Worm (Caenorhabditis elegans) whole organism, young adult: Measurements from ENCODE around the gene morc-1.

Experiments
- C17E4.6 ChIP-seq: fragments of 200-800 bp; sonication (Bioruptor generic); IDR thresholded peaks from 2 replicates; pipeline ENCODE4 v1.3.6; 2022; ENCODE audit warnings: missing genetic modification reagents, missing genetic modification characterization, missing compliant biosample characterization
- D2030.7 ChIP-seq: fragments of 200-800 bp; sonication (Bioruptor generic); IDR thresholded peaks from 2 replicates; pipeline ENCODE4 v1.3.6; 2022; ENCODE audit warnings: missing genetic modification reagents, missing genetic modification characterization, missing compliant biosample characterization
- F22D6.2 ChIP-seq: sonication (generic microtip); optimal IDR thresholded peaks from 2 replicates; lab custom pipeline; 2016; ENCODE audit warnings: mild to moderate bottlenecking, missing genetic modification characterization, missing compliant biosample characterization
- F39B2.1 ChIP-seq: fragments of 200-800 bp; sonication (Bioruptor generic); IDR thresholded peaks from 2 replicates; pipeline ENCODE4 v1.3.6; 2022; ENCODE audit warnings: missing genetic modification reagents, missing genetic modification characterization, missing compliant biosample characterization
- K11D2.4 ChIP-seq: fragments of 200-800 bp; sonication (Bioruptor generic); IDR thresholded peaks from 2 replicates; pipeline ENCODE4 v1.3.6; 2022; ENCODE audit warnings: missing genetic modification reagents, missing genetic modification characterization, missing compliant biosample characterization
- Y79H2A.3 ChIP-seq: fragments of 200-800 bp; sonication (Bioruptor generic); conservative IDR thresholded peaks from 2 replicates; pipeline ENCODE4 v1.3.6; 2022; ENCODE audit warnings: missing genetic modification reagents, missing genetic modification characterization, missing compliant biosample characterization
- ZK185.1 ChIP-seq: sonication (generic microtip); optimal IDR thresholded peaks from 2 replicates; lab custom pipeline; 2016; ENCODE audit warnings: mild to moderate bottlenecking, missing genetic modification characterization, missing compliant biosample characterization; ENCODE audit not compliant: poor library complexity, severe bottlenecking
- akir-1 ChIP-seq: fragments of 200-800 bp; sonication (Bioruptor generic); optimal IDR thresholded peaks from 2 replicates; lab custom pipeline; 2018; ENCODE audit warnings: mild to moderate bottlenecking, missing genetic modification characterization, moderate library complexity, missing compliant biosample characterization
- ama-1 ChIP-seq, 3 experiments: fragments of 150-350 bp in 1 of 3; sonication (generic microtip) in 2 of 3; optimal IDR thresholded peaks; 2 replicates each; lab custom pipeline; 2014 to 2018; ENCODE audit warnings: missing biosample characterization in 2 of 3, missing genetic modification characterization in 2 of 3, missing genetic modification reagents in 2 of 3
- aptf-2 ChIP-seq: fragments of 200-800 bp; sonication (Bioruptor generic); conservative IDR thresholded peaks from 2 replicates; pipeline ENCODE4 v1.3.6; 2022; ENCODE audit warnings: missing genetic modification reagents, missing genetic modification characterization, missing compliant biosample characterization
- atf-7 ChIP-seq: sonication (generic microtip); optimal IDR thresholded peaks from 2 replicates; lab custom pipeline; 2017; ENCODE audit warnings: mild to moderate bottlenecking, missing genetic modification characterization, missing compliant biosample characterization
- athp-1 ChIP-seq: sonication (generic microtip); optimal IDR thresholded peaks from 2 replicates; lab custom pipeline; 2017; ENCODE audit warnings: mild to moderate bottlenecking, missing genetic modification characterization, missing compliant biosample characterization
- attf-3 ChIP-seq: fragments of 200-800 bp; sonication (Bioruptor generic); conservative IDR thresholded peaks from 2 replicates; pipeline ENCODE4 v1.3.6; 2022; ENCODE audit warnings: missing genetic modification reagents, missing genetic modification characterization, missing compliant biosample characterization
- bed-2 ChIP-seq: fragments of 200-800 bp; sonication (Bioruptor generic); IDR thresholded peaks from 2 replicates; pipeline ENCODE4 v1.3.6; 2022; ENCODE audit warnings: missing genetic modification reagents, missing genetic modification characterization, missing compliant biosample characterization
- ccch-3 ChIP-seq: fragments of 200-800 bp; sonication (Bioruptor generic); optimal IDR thresholded peaks from 2 replicates; lab custom pipeline; 2018; ENCODE audit warnings: mild to moderate bottlenecking, missing genetic modification characterization, missing compliant biosample characterization
- ceh-58 ChIP-seq: fragments of 200-800 bp; sonication (Bioruptor generic); IDR thresholded peaks from 2 replicates; pipeline ENCODE4 v1.3.6; 2022; ENCODE audit warnings: missing genetic modification characterization, missing compliant biosample characterization
- ceh-79 ChIP-seq: sonication (generic microtip); optimal IDR thresholded peaks from 2 replicates; lab custom pipeline; 2017; ENCODE audit warnings: mild to moderate bottlenecking, missing genetic modification characterization, missing compliant biosample characterization
- efl-1 ChIP-seq: fragments of 150-350 bp; optimal IDR thresholded peaks from 2 replicates; lab custom pipeline; 2014; ENCODE audit warnings: missing biosample characterization, missing genetic modification reagents, missing genetic modification characterization
- ekl-4 ChIP-seq: fragments of 200-800 bp; sonication (Bioruptor generic); IDR thresholded peaks from 2 replicates; pipeline ENCODE4 v1.3.6; 2022; ENCODE audit warnings: missing genetic modification reagents, missing genetic modification characterization, missing compliant biosample characterization
- ets-4 ChIP-seq: fragments of 200-800 bp; sonication (Bioruptor generic); optimal IDR thresholded peaks from 2 replicates; lab custom pipeline; 2018; ENCODE audit warnings: mild to moderate bottlenecking, missing genetic modification characterization, missing compliant biosample characterization
- gei-17 ChIP-seq: fragments of 200-800 bp; sonication (Bioruptor generic); optimal IDR thresholded peaks from 2 replicates; lab custom pipeline; 2018; ENCODE audit warnings: mild to moderate bottlenecking, missing genetic modification characterization, missing compliant biosample characterization
- him-1 ChIP-seq: sonication (generic microtip); optimal IDR thresholded peaks from 2 replicates; lab custom pipeline; 2016; ENCODE audit warnings: missing genotype, missing genetic modification reagents, missing genetic modification characterization, missing compliant biosample characterization
- hlh-12 ChIP-seq: sonication (generic microtip); optimal IDR thresholded peaks from 2 replicates; lab custom pipeline; 2016; ENCODE audit warnings: missing genetic modification characterization, missing compliant biosample characterization
- let-607 ChIP-seq, 2 experiments: fragments of 200-800 bp in 1 of 2; sonication (Bioruptor generic) in 1 of 2; sonication (generic microtip) in 1 of 2; optimal IDR thresholded peaks; 2 replicates each; lab custom pipeline; 2016 to 2018; ENCODE audit warnings: mild to moderate bottlenecking in 2 of 2, missing compliant biosample characterization in 2 of 2, missing genetic modification characterization in 2 of 2, moderate library complexity in 2 of 2, missing genotype in 1 of 2
- lin-40 ChIP-seq: sonication (generic microtip); optimal IDR thresholded peaks from 2 replicates; lab custom pipeline; 2016; ENCODE audit warnings: missing genetic modification characterization, mild to moderate bottlenecking, missing compliant biosample characterization, missing genotype, missing genetic modification reagents
- madf-10 ChIP-seq: sonication (generic microtip); optimal IDR thresholded peaks from 2 replicates; lab custom pipeline; 2016; ENCODE audit warnings: mild to moderate bottlenecking, missing genetic modification characterization, missing compliant biosample characterization
- madf-8 ChIP-seq: fragments of 200-800 bp; sonication (Bioruptor generic); conservative IDR thresholded peaks from 2 replicates; pipeline ENCODE4 v1.3.6; 2022; ENCODE audit warnings: missing genetic modification reagents, missing genetic modification characterization, missing compliant biosample characterization
- mcd-1 ChIP-seq: fragments of 200-800 bp; sonication (Bioruptor generic); IDR thresholded peaks from 2 replicates; pipeline ENCODE4 v1.3.6; 2022; ENCODE audit warnings: missing genetic modification reagents, missing genetic modification characterization, missing compliant biosample characterization
- nhr-179 ChIP-seq: sonication (generic microtip); optimal IDR thresholded peaks from 2 replicates; lab custom pipeline; 2016; ENCODE audit warnings: mild to moderate bottlenecking, missing genetic modification characterization, missing compliant biosample characterization
- pbrm-1 ChIP-seq: fragments of 200-800 bp; sonication (Bioruptor generic); IDR thresholded peaks from 2 replicates; pipeline ENCODE4 v1.3.6; 2022; ENCODE audit warnings: missing genetic modification reagents, missing genetic modification characterization, missing compliant biosample characterization
- rcor-1 ChIP-seq: fragments of 200-800 bp; sonication (Bioruptor generic); IDR thresholded peaks from 2 replicates; pipeline ENCODE4 v1.3.6; 2022; ENCODE audit warnings: missing genetic modification reagents, missing genetic modification characterization, missing compliant biosample characterization
- rec-8 ChIP-seq, 2 experiments: sonication (generic microtip); optimal IDR thresholded peaks; 2 replicates each; lab custom pipeline; 2016; ENCODE audit warnings: mild to moderate bottlenecking in 2 of 2, missing genetic modification characterization in 2 of 2, missing genetic modification reagents in 2 of 2, missing genotype in 2 of 2, missing biosample characterization in 1 of 2, missing compliant biosample characterization in 1 of 2, moderate library complexity in 1 of 2
- rpc-1 ChIP-seq, 2 experiments: fragments of 150-350 bp in 1 of 2; sonication (generic microtip) in 1 of 2; optimal IDR thresholded peaks; 2 replicates each; lab custom pipeline; 2014 to 2018; ENCODE audit warnings: missing biosample characterization in 1 of 2, missing genetic modification characterization in 1 of 2, missing genetic modification reagents in 1 of 2, missing genotype in 1 of 2
- sea-2 ChIP-seq: fragments of 200-800 bp; sonication (Bioruptor generic); IDR thresholded peaks from 2 replicates; pipeline ENCODE4 v1.3.6; 2022; ENCODE audit warnings: missing genetic modification characterization, missing compliant biosample characterization
- snpc-1.1 ChIP-seq: sonication (generic microtip); optimal IDR thresholded peaks from 2 replicates; lab custom pipeline; 2017; ENCODE audit warnings: missing genetic modification characterization, mild to moderate bottlenecking, missing compliant biosample characterization, antibody characterized with exemption, moderate library complexity, missing genotype, missing genetic modification reagents; ENCODE audit not compliant: insufficient read depth
- somi-1 ChIP-seq: fragments of 200-800 bp; sonication (Bioruptor generic); optimal IDR thresholded peaks from 2 replicates; lab custom pipeline; 2018; ENCODE audit warnings: mild to moderate bottlenecking, missing genetic modification characterization, missing compliant biosample characterization
- tbx-9 ChIP-seq: sonication (generic microtip); optimal IDR thresholded peaks from 2 replicates; lab custom pipeline; 2016; ENCODE audit warnings: borderline replicate concordance, missing genetic modification characterization, inconsistent platforms, missing compliant biosample characterization
- tlf-1 ChIP-seq: fragments of 200-800 bp; sonication (Bioruptor generic); optimal IDR thresholded peaks from 2 replicates; lab custom pipeline; 2018; ENCODE audit warnings: mild to moderate bottlenecking, missing genetic modification characterization, missing compliant biosample characterization
- unc-130 ChIP-seq: sonication (generic microtip); optimal IDR thresholded peaks from 2 replicates; lab custom pipeline; 2016; ENCODE audit warnings: missing genetic modification reagents, missing genetic modification characterization, missing compliant biosample characterization
- zim-3 ChIP-seq: sonication (generic microtip); optimal IDR thresholded peaks from 2 replicates; lab custom pipeline; 2017; ENCODE audit warnings: mild to moderate bottlenecking, missing genetic modification characterization, moderate library complexity, missing compliant biosample characterization
- ztf-22 ChIP-seq: fragments of 200-800 bp; sonication (Bioruptor generic); optimal IDR thresholded peaks from 2 replicates; lab custom pipeline; 2018; ENCODE audit warnings: mild to moderate bottlenecking, missing genetic modification characterization, moderate library complexity, missing compliant biosample characterization
- ztf-26 ChIP-seq: sonication (generic microtip); optimal IDR thresholded peaks from 2 replicates; lab custom pipeline; 2017; ENCODE audit warnings: missing genetic modification characterization, missing compliant biosample characterization
- ztf-6 ChIP-seq: fragments of 200-800 bp; sonication (Bioruptor generic); IDR thresholded peaks from 2 replicates; pipeline ENCODE4 v1.3.6; 2022; ENCODE audit warnings: missing genetic modification reagents, missing genetic modification characterization, missing compliant biosample characterization

Gene morc-1

DNA sequence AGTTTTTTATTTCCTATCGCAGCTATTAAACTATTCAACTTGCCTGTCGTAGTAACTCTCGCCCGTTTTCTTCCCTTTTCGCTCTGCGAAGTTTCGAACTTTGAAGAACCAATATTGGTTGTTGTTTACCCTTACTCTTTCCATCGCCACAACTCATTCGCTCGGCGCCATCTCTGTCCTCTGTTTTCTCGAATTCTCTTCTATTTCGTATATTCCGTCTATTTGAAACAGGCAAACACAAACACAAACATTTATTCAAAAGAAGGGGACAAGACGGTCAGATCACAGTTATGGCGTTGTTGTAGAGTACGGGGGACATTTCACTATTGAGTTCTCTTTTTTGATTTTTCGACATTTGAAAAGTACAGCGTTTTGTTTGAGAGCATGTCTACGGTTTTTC, 16.1 kb upstream of the morc-1 start:
- no peak for TF ChIP-seq rpc-1 (optimal IDR thresholded peaks at IDR 0.05; lab: Kevin White, UChicago)
- TF ChIP-seq rpc-1 (tag; optimal IDR thresholded peaks at IDR 0.05; lab: Kevin White, UChicago): no peak
- TF ChIP-seq bed-2 (GFP tag; lab: Robert Waterston, UW): no peak
- no peak for TF ChIP-seq ztf-26 (tag; lab: Kevin White, UChicago)
- TF ChIP-seq D2030.7 (GFP tag; lab: Robert Waterston, UW): no peak
- no peak for TF ChIP-seq pbrm-1
- no peak for TF ChIP-seq gei-17 (GFP tag; lab: Kevin White, UChicago)
- TF ChIP-seq ZK185.1 (tag; lab: Kevin White, UChicago): no peak

DNA sequence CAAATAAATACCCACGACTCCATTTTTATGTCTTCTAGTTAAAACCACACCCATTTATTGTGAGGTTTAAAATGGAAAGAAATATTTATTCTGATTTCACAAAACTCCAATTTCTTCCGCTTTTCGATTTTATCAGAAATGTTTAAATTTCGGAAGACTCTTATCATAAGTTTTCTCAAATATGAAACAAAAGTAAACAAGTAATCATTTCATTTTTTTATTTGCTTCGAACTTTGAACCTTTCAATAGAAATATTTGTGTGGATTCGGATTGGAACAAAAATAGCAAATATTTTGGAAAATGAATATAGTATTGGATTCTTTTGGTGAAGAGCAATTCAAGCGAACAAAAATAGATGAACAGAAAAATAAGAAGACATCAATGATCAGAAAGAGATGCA, 15.1 kb upstream of the morc-1 start:
- no peak for TF ChIP-seq K11D2.4 (GFP tag; lab: Robert Waterston, UW)
- no peak for TF ChIP-seq efl-1 (GFP tag; lab: Kevin White, UChicago)
- TF ChIP-seq madf-8: no peak
- no peak for TF ChIP-seq ztf-6
- no peak for TF ChIP-seq unc-130 (GFP tag; lab: Kevin White, UChicago)
- TF ChIP-seq ccch-3: no peak
- no peak for TF ChIP-seq F22D6.2
- TF ChIP-seq athp-1 (tag; lab: Kevin White, UChicago): no peak

DNA sequence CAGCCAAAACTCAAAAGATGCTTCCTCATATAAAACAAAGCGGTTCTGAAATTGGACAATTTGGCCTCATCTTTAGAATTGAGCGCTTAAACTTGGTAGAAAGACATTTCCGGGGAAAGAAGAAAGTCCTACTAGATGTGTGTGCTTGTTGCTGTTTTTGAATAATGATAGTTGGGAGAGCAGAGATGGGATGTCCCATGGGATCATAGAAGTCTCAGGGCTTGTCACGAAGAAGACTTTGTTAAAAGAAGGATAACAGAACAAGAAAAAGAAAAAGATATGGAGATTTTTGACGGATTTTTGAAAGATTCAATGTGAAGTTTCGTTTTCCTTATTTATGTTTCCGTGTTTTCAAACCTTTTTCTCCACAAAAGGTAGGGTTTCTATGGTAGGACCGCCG, 12.0 kb upstream of the morc-1 start, which contains the start of gene ZC155.2:
Gene ZC155.2 (plus strand): TSS at position 301 of the 400 bp plus-strand sequence.
- TF ChIP-seq rcor-1 (GFP tag; lab: Robert Waterston, UW) (no peak), attf-3 (GFP tag; lab: Robert Waterston, UW) (no peak), ztf-22 (GFP tag; lab: Kevin White, UChicago) (no peak), him-1 (tag; lab: Kevin White, UChicago) (no peak), akir-1 (GFP tag; lab: Kevin White, UChicago) (no peak), zim-3 (tag; lab: Kevin White, UChicago) (no peak), somi-1 (GFP tag; lab: Kevin White, UChicago) (no peak), ceh-58 (no peak), atf-7 (tag; lab: Kevin White, UChicago) (no peak), madf-10 (tag; lab: Kevin White, UChicago) (no peak), mcd-1 (GFP tag; lab: Robert Waterston, UW) (no peak), D2030.7 (GFP tag; lab: Robert Waterston, UW) (no peak), rpc-1 (optimal IDR thresholded peaks at IDR 0.05; lab: Kevin White, UChicago) (no peak), rpc-1 (tag; optimal IDR thresholded peaks at IDR 0.05; lab: Kevin White, UChicago) (no peak), ets-4 (GFP tag; lab: Kevin White, UChicago) (no peak), ceh-79 (tag; lab: Kevin White, UChicago) (no peak), rec-8 (tag; optimal IDR thresholded peaks at IDR 0.05; lab: Kevin White, UChicago) (no peak)

DNA sequence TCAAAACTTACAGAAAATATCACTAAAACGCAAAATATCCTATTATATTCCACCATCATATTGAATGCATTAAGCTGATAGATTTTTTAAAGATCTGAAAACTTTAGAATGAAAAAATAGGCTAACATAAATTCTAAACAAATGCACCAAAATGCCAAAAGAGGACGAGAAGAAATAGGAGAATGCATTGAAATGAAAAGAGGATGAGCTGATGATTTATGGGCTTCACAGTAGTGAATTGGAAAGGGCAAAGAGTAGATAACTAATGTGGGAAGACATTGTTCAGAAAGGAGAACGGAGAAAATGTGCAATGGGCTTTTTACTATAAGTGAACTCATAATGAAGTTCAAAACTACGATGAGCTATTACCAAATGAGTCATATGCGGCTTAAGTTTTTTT, 10.8 kb upstream of the morc-1 start, which contains the start of gene cutl-19:
Gene cutl-19 (minus strand): TSS at position 101 of the 400 bp plus-strand sequence.
- TF ChIP-seq C17E4.6 (GFP tag; lab: Robert Waterston, UW): no peak
- TF ChIP-seq F39B2.1 (GFP tag; lab: Robert Waterston, UW): no peak
- no peak for TF ChIP-seq him-1 (tag; lab: Kevin White, UChicago)
- no peak for TF ChIP-seq Y79H2A.3
- TF ChIP-seq ztf-6: no peak
- TF ChIP-seq ama-1 (optimal IDR thresholded peaks at IDR 0.05; lab: Kevin White, UChicago): no peak
- no peak for TF ChIP-seq ama-1 (GFP tag; optimal IDR thresholded peaks at IDR 0.05; lab: Kevin White, UChicago)
- no peak for TF ChIP-seq ets-4 (GFP tag; lab: Kevin White, UChicago)
- no peak for TF ChIP-seq hlh-12 (tag; lab: Kevin White, UChicago)
- no peak for TF ChIP-seq sea-2 (GFP tag; lab: Robert Waterston, UW)
- TF ChIP-seq ekl-4 (GFP tag; lab: Robert Waterston, UW): no peak
- TF ChIP-seq D2030.7 (GFP tag; lab: Robert Waterston, UW): no peak
- TF ChIP-seq let-607 (tag; optimal IDR thresholded peaks at IDR 0.05; lab: Kevin White, UChicago): no peak
- TF ChIP-seq aptf-2 (GFP tag; lab: Robert Waterston, UW): no peak
- TF ChIP-seq ztf-22 (GFP tag; lab: Kevin White, UChicago): no peak
- TF ChIP-seq lin-40: no peak
- TF ChIP-seq tbx-9 (tag; lab: Kevin White, UChicago): no peak
- TF ChIP-seq snpc-1.1 (tag; lab: Kevin White, UChicago): no peak
- TF ChIP-seq nhr-179 (tag; lab: Kevin White, UChicago): no peak
- TF ChIP-seq tlf-1 (GFP tag; lab: Kevin White, UChicago): no peak
